Fruit fly (Drosophila melanogaster) whole organism, embryonic: Measurements from ENCODE around the gene wcy.

ENCODE experiments used
- CG1024 ChIP-seq: fragments of 200-800 bp; sonication (Bioruptor generic); IDR thresholded peaks from 2 replicates; pipeline ENCODE4 v1.3.6; 2022; ENCODE audit warnings: missing biosample characterization, missing genetic modification characterization
- CG10267 ChIP-seq: fragments of 200-800 bp; sonication (Bioruptor generic); optimal IDR thresholded peaks from 2 replicates; lab custom pipeline; 2018; ENCODE audit warnings: missing biosample characterization, mild to moderate bottlenecking, missing genetic modification characterization, moderate library complexity
- CG10366 ChIP-seq: fragments of 200-800 bp; sonication (Bioruptor generic); IDR thresholded peaks from 2 replicates; pipeline ENCODE4 v1.3.6; 2022; ENCODE audit warnings: missing biosample characterization, missing genetic modification characterization
- CG11456 ChIP-seq: fragments of 200-800 bp; sonication (Bioruptor generic); IDR thresholded peaks from 3 replicates; pipeline ENCODE4 v1.3.6; 2022; ENCODE audit warnings: missing biosample characterization, missing genetic modification characterization
- CG11695 ChIP-seq: fragments of 200-800 bp; sonication (Bioruptor generic); IDR thresholded peaks from 3 replicates; pipeline ENCODE4 v1.3.6; 2022; ENCODE audit warnings: missing biosample characterization, missing genetic modification characterization
- CG11696 ChIP-seq: fragments of 200-800 bp; sonication (Bioruptor generic); IDR thresholded peaks from 2 replicates; pipeline ENCODE4 v1.3.6; 2022; ENCODE audit warnings: missing biosample characterization, missing genetic modification characterization
- CG1233 ChIP-seq: fragments of 200-800 bp; sonication (Bioruptor generic); optimal IDR thresholded peaks from 4 replicates; lab custom pipeline; 2018; ENCODE audit warnings: missing biosample characterization, mild to moderate bottlenecking, missing genetic modification characterization
- CG13123 ChIP-seq: fragments of 200-800 bp; sonication (Bioruptor generic); optimal IDR thresholded peaks from 2 replicates; lab custom pipeline; 2016; ENCODE audit warnings: missing biosample characterization, missing genetic modification characterization
- CG15514 ChIP-seq: fragments of 200-800 bp; sonication (Bioruptor generic); optimal IDR thresholded peaks from 3 replicates; lab custom pipeline; 2017; ENCODE audit warnings: missing biosample characterization, missing genetic modification characterization, mild to moderate bottlenecking, moderate library complexity, missing genetic modification reagents
- CG15696 ChIP-seq: fragments of 200-800 bp; sonication (Bioruptor generic); optimal IDR thresholded peaks from 2 replicates; lab custom pipeline; 2019; ENCODE audit warnings: missing biosample characterization, mild to moderate bottlenecking, missing genetic modification characterization, moderate library complexity
- CG16813 ChIP-seq: fragments of 200-800 bp; sonication (Bioruptor generic); IDR thresholded peaks from 3 replicates; pipeline ENCODE4 v1.3.6; 2022; ENCODE audit warnings: missing biosample characterization, missing genetic modification characterization; ENCODE audit not compliant: partially characterized antibody
- CG17328 ChIP-seq: fragments of 200-800 bp; sonication (Bioruptor generic); IDR thresholded peaks from 2 replicates; pipeline ENCODE4 v1.3.6; 2022; ENCODE audit warnings: missing biosample characterization, missing genetic modification characterization
- CG2120 ChIP-seq: fragments of 200-800 bp; sonication (Bioruptor generic); optimal IDR thresholded peaks from 3 replicates; lab custom pipeline; 2016; ENCODE audit warnings: missing biosample characterization, missing genetic modification characterization
- CG2129 ChIP-seq: fragments of 200-800 bp; sonication (Bioruptor generic); IDR thresholded peaks from 2 replicates; pipeline ENCODE4 v1.3.6; 2022; ENCODE audit warnings: missing biosample characterization, missing genetic modification characterization; ENCODE audit not compliant: partially characterized antibody
- CG30431 ChIP-seq: fragments of 200-800 bp; sonication (Bioruptor generic); optimal IDR thresholded peaks from 2 replicates; lab custom pipeline; 2017; ENCODE audit warnings: missing biosample characterization, missing genetic modification characterization
- CG32532 ChIP-seq: fragments of 200-800 bp; sonication (Bioruptor generic); IDR thresholded peaks from 2 replicates; pipeline ENCODE4 v1.3.6; 2022; ENCODE audit warnings: missing biosample characterization, missing genetic modification characterization
- CG3838 ChIP-seq: fragments of 200-800 bp; sonication (Bioruptor generic); optimal IDR thresholded peaks from 3 replicates; lab custom pipeline; 2016; ENCODE audit warnings: missing biosample characterization, missing genetic modification characterization
- CG4707 ChIP-seq: fragments of 200-800 bp; sonication (Bioruptor generic); optimal IDR thresholded peaks from 2 replicates; lab custom pipeline; 2018; ENCODE audit warnings: missing biosample characterization, mild to moderate bottlenecking, missing genetic modification characterization, moderate library complexity
- CG5180 ChIP-seq: fragments of 200-800 bp; sonication (Bioruptor generic); optimal IDR thresholded peaks from 3 replicates; lab custom pipeline; 2017; ENCODE audit warnings: missing biosample characterization, missing genetic modification characterization, mild to moderate bottlenecking, moderate library complexity, missing genetic modification reagents
- CG5953 ChIP-seq: fragments of 200-800 bp; sonication (Bioruptor generic); IDR thresholded peaks from 2 replicates; pipeline ENCODE4 v1.3.6; 2022; ENCODE audit warnings: missing biosample characterization, missing genetic modification characterization
- CG6813 ChIP-seq: fragments of 200-800 bp; sonication (Bioruptor generic); optimal IDR thresholded peaks from 2 replicates; lab custom pipeline; 2017; ENCODE audit warnings: missing biosample characterization, missing genetic modification characterization, mild to moderate bottlenecking, moderate library complexity, missing genetic modification reagents
- D19B ChIP-seq: fragments of 200-800 bp; sonication (Bioruptor generic); optimal IDR thresholded peaks from 2 replicates; lab custom pipeline; 2017; ENCODE audit warnings: missing biosample characterization, mild to moderate bottlenecking, missing genetic modification characterization
- Dfd ChIP-seq, 2 experiments: fragments of >200 bp; optimal IDR thresholded peaks; 2 replicates each; lab custom pipeline; 2017; ENCODE audit warnings: missing biosample characterization in 2 of 2, missing genetic modification characterization in 2 of 2
- Dll ChIP-seq: fragments of 200-800 bp; sonication (Bioruptor generic); IDR thresholded peaks from 4 replicates; pipeline ENCODE4 v1.3.6; 2022; ENCODE audit warnings: missing biosample characterization, missing genetic modification characterization; ENCODE audit not compliant: partially characterized antibody
- Dp ChIP-seq: fragments of 200-800 bp; sonication (Bioruptor generic); optimal IDR thresholded peaks from 2 replicates; lab custom pipeline; 2018; ENCODE audit warnings: missing biosample characterization, mild to moderate bottlenecking, missing genetic modification characterization, moderate library complexity
- Fer2 ChIP-seq: fragments of 200-800 bp; sonication (Bioruptor generic); optimal IDR thresholded peaks from 2 replicates; lab custom pipeline; 2018; ENCODE audit warnings: missing biosample characterization, mild to moderate bottlenecking, missing genetic modification characterization, moderate library complexity
- Med ChIP-seq: fragments of 200-800 bp; sonication (Bioruptor generic); peaks from one replicate; lab custom pipeline; 2016; ENCODE audit warnings: missing biosample characterization, missing genetic modification characterization, mild to moderate bottlenecking, inconsistent platforms, moderate library complexity
- Neu2 ChIP-seq: fragments of 200-800 bp; sonication (Bioruptor generic); optimal IDR thresholded peaks from 3 replicates; lab custom pipeline; 2016; ENCODE audit warnings: missing biosample characterization, missing genetic modification characterization, borderline replicate concordance
- Rfx ChIP-seq: fragments of 200-800 bp; sonication (Bioruptor generic); IDR thresholded peaks from 2 replicates; pipeline ENCODE4 v1.3.6; 2022; ENCODE audit warnings: missing biosample characterization, missing genetic modification characterization
- Taf1 ChIP-seq: fragments of 200-800 bp; sonication (Bioruptor generic); IDR thresholded peaks from 2 replicates; pipeline ENCODE4 v1.3.6; 2022; ENCODE audit warnings: missing biosample characterization, missing genetic modification characterization
- abd-A ChIP-seq: fragments of 200-800 bp; sonication (Bioruptor generic); optimal IDR thresholded peaks from 3 replicates; lab custom pipeline; 2019; ENCODE audit warnings: missing biosample characterization, mild to moderate bottlenecking, missing genetic modification characterization, moderate library complexity
- amos ChIP-seq: fragments of 200-800 bp; sonication (Bioruptor generic); IDR thresholded peaks from 2 replicates; pipeline ENCODE4 v1.3.6; 2022; ENCODE audit warnings: missing biosample characterization, missing genetic modification characterization; ENCODE audit not compliant: partially characterized antibody
- ara ChIP-seq: fragments of 200-800 bp; sonication (Bioruptor generic); IDR thresholded peaks from 2 replicates; pipeline ENCODE4 v1.3.6; 2022; ENCODE audit warnings: missing biosample characterization, missing genetic modification characterization
- cas ChIP-seq: fragments of 200-800 bp; sonication (Bioruptor generic); IDR thresholded peaks from 2 replicates; pipeline ENCODE4 v1.3.6; 2022; ENCODE audit warnings: missing biosample characterization, missing genetic modification characterization
- crol ChIP-seq: fragments of 200-800 bp; sonication (Bioruptor generic); IDR thresholded peaks from 2 replicates; pipeline ENCODE4 v1.3.6; 2022; ENCODE audit warnings: missing biosample characterization, missing genetic modification characterization
- cwo ChIP-seq: fragments of 200-800 bp; sonication (Bioruptor generic); optimal IDR thresholded peaks from 3 replicates; lab custom pipeline; 2017; ENCODE audit warnings: missing biosample characterization, missing genetic modification characterization, mild to moderate bottlenecking, moderate library complexity, missing genetic modification reagents
- dan ChIP-seq: fragments of 200-800 bp; sonication (Bioruptor generic); IDR thresholded peaks from 2 replicates; pipeline ENCODE4 v1.3.6; 2022; ENCODE audit warnings: missing biosample characterization, missing genetic modification characterization
- en ChIP-seq: fragments of 200-800 bp; sonication (Bioruptor generic); optimal IDR thresholded peaks from 2 replicates; lab custom pipeline; 2016; ENCODE audit warnings: missing biosample characterization, missing genetic modification characterization
- ftz-f1 ChIP-seq: fragments of 200-800 bp; sonication (Bioruptor generic); optimal IDR thresholded peaks from 2 replicates; lab custom pipeline; 2016; ENCODE audit warnings: missing biosample characterization, missing genetic modification characterization
- gcm2 ChIP-seq: fragments of 200-800 bp; sonication (Bioruptor generic); optimal IDR thresholded peaks from 2 replicates; lab custom pipeline; 2016; ENCODE audit warnings: missing biosample characterization, missing genetic modification characterization
- insv ChIP-seq, 2 experiments: fragments of 200-800 bp; sonication (Bioruptor generic); optimal IDR thresholded peaks; 3 replicates each; lab custom pipeline; 2016 to 2018; ENCODE audit warnings: missing biosample characterization in 2 of 2, missing genetic modification characterization in 2 of 2
- kah ChIP-seq: fragments of 200-800 bp; sonication (Bioruptor generic); optimal IDR thresholded peaks from 2 replicates; lab custom pipeline; 2018; ENCODE audit warnings: missing biosample characterization, mild to moderate bottlenecking, missing genetic modification characterization
- lilli ChIP-seq: fragments of 200-800 bp; sonication (Bioruptor generic); optimal IDR thresholded peaks from 3 replicates; lab custom pipeline; 2016; ENCODE audit warnings: missing biosample characterization, missing genetic modification characterization
- lmd ChIP-seq: fragments of 200-800 bp; sonication (Bioruptor generic); IDR thresholded peaks from 2 replicates; pipeline ENCODE4 v1.3.6; 2022; ENCODE audit warnings: missing biosample characterization, missing genetic modification characterization
- luna ChIP-seq: fragments of 200-800 bp; sonication (Bioruptor generic); optimal IDR thresholded peaks from 2 replicates; lab custom pipeline; 2016; ENCODE audit warnings: missing biosample characterization, missing genetic modification characterization
- pnt ChIP-seq: fragments of 200-800 bp; sonication (Bioruptor generic); optimal IDR thresholded peaks from 3 replicates; lab custom pipeline; 2016; ENCODE audit warnings: missing biosample characterization, missing genetic modification characterization
- pros ChIP-seq: fragments of 200-800 bp; sonication (Bioruptor generic); optimal IDR thresholded peaks from 3 replicates; lab custom pipeline; 2019; ENCODE audit warnings: missing biosample characterization, mild to moderate bottlenecking, missing genetic modification characterization, moderate library complexity
- ro ChIP-seq: fragments of 200-800 bp; sonication (Bioruptor generic); IDR thresholded peaks from 2 replicates; pipeline ENCODE4 v1.3.6; 2022; ENCODE audit warnings: missing biosample characterization, missing genetic modification characterization
- row ChIP-seq: fragments of 200-800 bp; sonication (Bioruptor generic); IDR thresholded peaks from 3 replicates; pipeline ENCODE4 v1.3.6; 2022; ENCODE audit warnings: missing biosample characterization, missing genetic modification characterization
- tin ChIP-seq: fragments of 200-800 bp; sonication (Bioruptor generic); optimal IDR thresholded peaks from 3 replicates; lab custom pipeline; 2016; ENCODE audit warnings: missing biosample characterization, missing genetic modification characterization
- vnd ChIP-seq: fragments of 200-800 bp; sonication (Bioruptor generic); IDR thresholded peaks from 3 replicates; pipeline ENCODE4 v1.3.6; 2022; ENCODE audit warnings: missing biosample characterization, missing genetic modification characterization; ENCODE audit not compliant: partially characterized antibody

The wcy gene

DNA sequence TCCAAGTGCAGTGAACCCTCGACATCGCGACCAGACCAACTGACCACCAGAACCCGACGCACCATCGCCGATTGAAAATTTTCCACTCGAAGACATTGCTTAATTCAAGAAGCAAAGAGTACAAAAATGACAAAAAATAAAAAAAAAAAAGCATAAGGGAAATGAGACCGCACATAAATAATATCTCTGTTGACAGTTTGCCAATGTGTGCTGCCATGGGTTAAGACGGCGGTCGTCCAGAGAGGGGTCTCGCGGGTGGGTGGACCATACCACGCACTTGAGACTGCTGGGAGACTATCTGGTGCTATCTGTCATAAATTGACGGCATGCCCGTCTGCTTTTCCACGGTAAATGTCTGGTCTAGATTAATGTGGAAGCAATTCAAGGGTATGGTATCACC is 15.7 kb upstream of the wcy start:
- TF ChIP-seq dan (GFP tag; lab: Robert Waterston, UW) (no peak), Taf1 (GFP tag; lab: Robert Waterston, UW) (no peak), ara (GFP tag; lab: Robert Waterston, UW) (no peak), CG2129 (GFP tag; lab: Robert Waterston, UW) (no peak), CG13123 (GFP tag; lab: Kevin White, UChicago) (no peak), kah (no peak), CG30431 (GFP tag; lab: Kevin White, UChicago) (no peak), tin (GFP tag; lab: Kevin White, UChicago) (no peak), ftz-f1 (GFP tag; lab: Kevin White, UChicago) (peak; percentile 1), pros (GFP tag; lab: Kevin White, UChicago) (no peak), Dp (GFP tag; lab: Kevin White, UChicago) (no peak), lmd (peak; percentile 9; the same call in 1 of the 2 replicates), Rfx (GFP tag; lab: Robert Waterston, UW) (0 out of 2 replicates have a peak, but pooled peaks have one; percentile 16), CG17328 (GFP tag; lab: Robert Waterston, UW) (no peak), row (no peak), CG10267 (tag; lab: Kevin White, UChicago) (no peak), CG5953 (no peak), amos (GFP tag; lab: Robert Waterston, UW) (no peak), CG11695 (0 out of 3 replicates have a peak, but pooled peaks have one; percentile 6), Dfd (GFP tag; optimal IDR thresholded peaks at IDR 0.05; lab: Kevin White, UChicago) (no peak), lilli (GFP tag; lab: Kevin White, UChicago) (no peak), D19B (peak; percentile 50), insv (GFP tag; optimal IDR thresholded peaks at IDR 0.05; lab: Kevin White, UChicago) (no peak), cwo (GFP tag; lab: Kevin White, UChicago) (no peak), cas (GFP tag; lab: Robert Waterston, UW) (no peak), CG15514 (GFP tag; lab: Kevin White, UChicago) (no peak), CG5180 (GFP tag; lab: Kevin White, UChicago) (no peak), CG1233 (GFP tag; lab: Kevin White, UChicago) (no peak), CG16813 (GFP tag; lab: Robert Waterston, UW) (no peak), Fer2 (tag; lab: Kevin White, UChicago) (no peak), gcm2 (no peak), Med (GFP tag; lab: Kevin White, UChicago) (peak; percentile 71), ro (GFP tag; lab: Robert Waterston, UW) (no peak), CG11456 (no peak), abd-A (tag; lab: Kevin White, UChicago) (no peak), Neu2 (GFP tag; lab: Kevin White, UChicago) (no peak), CG6813 (GFP tag; lab: Kevin White, UChicago) (no peak), CG15696 (no peak), Dll (no peak), crol (peak; percentile 62), vnd (GFP tag; lab: Robert Waterston, UW) (no peak), CG11696 (GFP tag; lab: Robert Waterston, UW) (no peak), luna (GFP tag; lab: Kevin White, UChicago) (no peak), CG1024 (GFP tag; lab: Robert Waterston, UW) (no peak), en (GFP tag; lab: Kevin White, UChicago) (no peak), pnt (GFP tag; lab: Kevin White, UChicago) (no peak), CG4707 (GFP tag; lab: Kevin White, UChicago) (no peak), CG3838 (GFP tag; lab: Kevin White, UChicago) (no peak), CG2120 (GFP tag; lab: Kevin White, UChicago) (no peak), CG32532 (GFP tag; lab: Robert Waterston, UW) (peak; percentile 13; the same call in 1 of the 2 replicates), CG10366 (peak; percentile 11; the same call in 1 of the 2 replicates)
